Worm (Caenorhabditis elegans) whole organism, L4 larva: Measurements from ENCODE around the gene M142.8.

ENCODE experiments used
- F44E2.7 ChIP-seq: fragments of 200-800 bp; sonication (Bioruptor generic); IDR thresholded peaks from 2 replicates; pipeline ENCODE4 v2.1.2; 2022; ENCODE audit warnings: missing genetic modification characterization, missing compliant biosample characterization
- R02D3.7 ChIP-seq: fragments of 150-350 bp; sonication (generic microtip); optimal IDR thresholded peaks from 3 replicates; lab custom pipeline; 2014; ENCODE audit warnings: missing biosample characterization, missing genetic modification characterization
- T26A8.4 ChIP-seq: fragments of 200-800 bp; sonication (Bioruptor generic); IDR thresholded peaks from 2 replicates; pipeline ENCODE4 v1.3.6; 2022; ENCODE audit warnings: missing genetic modification characterization, missing compliant biosample characterization
- Y105C5A.15 ChIP-seq: fragments of 200-800 bp; sonication (Bioruptor generic); IDR thresholded peaks from 2 replicates; pipeline ENCODE4 v1.3.6; 2022; ENCODE audit warnings: missing genetic modification characterization, missing compliant biosample characterization
- Y75B8A.6 ChIP-seq: fragments of 200-800 bp; sonication (Bioruptor generic); IDR thresholded peaks from 2 replicates; pipeline ENCODE4 v1.3.6; 2022; ENCODE audit warnings: missing genetic modification reagents, missing genetic modification characterization, missing compliant biosample characterization
- ZK337.2 ChIP-seq: fragments of 200-800 bp; sonication (Bioruptor generic); IDR thresholded peaks from 2 replicates; pipeline ENCODE4 v1.3.6; 2022; ENCODE audit warnings: missing genetic modification reagents, missing genetic modification characterization, missing compliant biosample characterization
- aly-2 ChIP-seq: sonication (generic microtip); optimal IDR thresholded peaks from 2 replicates; lab custom pipeline; 2018; ENCODE audit warnings: missing biosample characterization, missing genetic modification characterization
- ama-1 ChIP-seq: fragments of 150-350 bp; optimal IDR thresholded peaks from 2 replicates; lab custom pipeline; 2014; ENCODE audit warnings: inconsistent platforms, mixed read lengths
- attf-4 ChIP-seq: sonication (generic microtip); optimal IDR thresholded peaks from 3 replicates; lab custom pipeline; 2017; ENCODE audit warnings: missing biosample characterization, missing genetic modification characterization
- ceh-20 ChIP-seq: fragments of 200-800 bp; sonication (Bioruptor generic); IDR thresholded peaks from 2 replicates; pipeline ENCODE4 v1.3.6; 2022; ENCODE audit warnings: missing genetic modification reagents, missing genetic modification characterization, missing compliant biosample characterization
- ceh-32 ChIP-seq: sonication (generic microtip); optimal IDR thresholded peaks from 2 replicates; lab custom pipeline; 2016; ENCODE audit warnings: mild to moderate bottlenecking, missing genetic modification characterization, missing compliant biosample characterization; ENCODE audit not compliant: poor library complexity
- ceh-82 ChIP-seq: sonication (generic microtip); optimal IDR thresholded peaks from 2 replicates; lab custom pipeline; 2017; ENCODE audit warnings: missing biosample characterization, missing genetic modification characterization
- cey-2 ChIP-seq: sonication (generic microtip); optimal IDR thresholded peaks from 3 replicates; lab custom pipeline; 2017; ENCODE audit warnings: missing genetic modification characterization, mild to moderate bottlenecking, missing compliant biosample characterization, antibody characterized with exemption, borderline replicate concordance; ENCODE audit not compliant: insufficient read depth
- dmd-8 ChIP-seq: fragments of 200-800 bp; sonication (Bioruptor generic); IDR thresholded peaks from 2 replicates; pipeline ENCODE4 v1.3.6; 2022; ENCODE audit warnings: missing genetic modification characterization, missing compliant biosample characterization
- duxl-1 ChIP-seq: sonication (generic microtip); optimal IDR thresholded peaks from 2 replicates; lab custom pipeline; 2016; ENCODE audit warnings: mild to moderate bottlenecking, missing genetic modification characterization, moderate library complexity, missing compliant biosample characterization; ENCODE audit not compliant: poor library complexity
- hlh-11 ChIP-seq: fragments of 200-800 bp; sonication (Bioruptor generic); optimal IDR thresholded peaks from 2 replicates; lab custom pipeline; 2018; ENCODE audit warnings: mild to moderate bottlenecking, missing genetic modification characterization, missing compliant biosample characterization
- hmg-1.1 ChIP-seq: fragments of 200-800 bp; sonication (Bioruptor generic); IDR thresholded peaks from 2 replicates; pipeline ENCODE4 v1.3.6; 2022; ENCODE audit warnings: missing genetic modification reagents, missing genetic modification characterization, missing compliant biosample characterization
- lim-7 ChIP-seq: fragments of 200-800 bp; sonication (Bioruptor generic); IDR thresholded peaks from 2 replicates; pipeline ENCODE4 v1.3.6; 2022; ENCODE audit warnings: missing genetic modification characterization, missing compliant biosample characterization
- lin-1 ChIP-seq: fragments of 200-800 bp; sonication (Bioruptor generic); IDR thresholded peaks from 2 replicates; pipeline ENCODE4 v1.3.6; 2022; ENCODE audit warnings: missing genetic modification reagents, missing genetic modification characterization, missing compliant biosample characterization
- lin-38 ChIP-seq: fragments of 200-800 bp; sonication (Bioruptor generic); IDR thresholded peaks from 2 replicates; pipeline ENCODE4 v1.3.6; 2022; ENCODE audit warnings: missing genetic modification reagents, missing genetic modification characterization, missing compliant biosample characterization
- lin-39 ChIP-seq: fragments of 150-350 bp; optimal IDR thresholded peaks from 2 replicates; lab custom pipeline; 2014; ENCODE audit warnings: missing biosample characterization, missing genetic modification reagents, missing genetic modification characterization
- lir-3 ChIP-seq: sonication (generic microtip); optimal IDR thresholded peaks from 2 replicates; lab custom pipeline; 2016; ENCODE audit warnings: mild to moderate bottlenecking, missing genetic modification characterization, missing compliant biosample characterization
- madf-5 ChIP-seq, 2 experiments: fragments of 200-800 bp; sonication (Bioruptor generic); IDR thresholded peaks; 2 replicates each; pipeline ENCODE4 v1.3.6; 2022; ENCODE audit warnings: missing compliant biosample characterization in 2 of 2, missing genetic modification characterization in 2 of 2
- mes-2 ChIP-seq: sonication (generic microtip); optimal IDR thresholded peaks from 2 replicates; lab custom pipeline; 2016; ENCODE audit warnings: missing genotype, mild to moderate bottlenecking, missing genetic modification characterization, missing compliant biosample characterization; ENCODE audit not compliant: poor library complexity, severe bottlenecking
- mxl-2 ChIP-seq: fragments of 200-800 bp; sonication (Bioruptor generic); conservative IDR thresholded peaks from 2 replicates; pipeline ENCODE4 v1.3.6; 2022; ENCODE audit warnings: missing genetic modification reagents, missing genetic modification characterization, missing compliant biosample characterization
- nhr-102 ChIP-seq: sonication (generic microtip); optimal IDR thresholded peaks from 2 replicates; lab custom pipeline; 2016; ENCODE audit warnings: mild to moderate bottlenecking, missing genetic modification characterization, moderate library complexity, missing compliant biosample characterization
- nhr-237 ChIP-seq: sonication (generic microtip); optimal IDR thresholded peaks from 2 replicates; lab custom pipeline; 2017; ENCODE audit warnings: missing biosample characterization, missing genetic modification characterization
- nhr-42 ChIP-seq: fragments of 200-800 bp; sonication (Bioruptor generic); IDR thresholded peaks from 2 replicates; pipeline ENCODE4 v1.3.6; 2022; ENCODE audit warnings: missing genetic modification characterization, missing compliant biosample characterization
- php-3 ChIP-seq: fragments of 200-800 bp; sonication (Bioruptor generic); IDR thresholded peaks from 2 replicates; pipeline ENCODE4 v1.3.6; 2022; ENCODE audit warnings: missing genetic modification reagents, missing genetic modification characterization, missing compliant biosample characterization
- pqm-1 ChIP-seq: sonication (generic microtip); optimal IDR thresholded peaks from 2 replicates; lab custom pipeline; 2017; ENCODE audit warnings: missing biosample characterization, missing genetic modification characterization
- rbr-2 ChIP-seq: sonication (generic microtip); optimal IDR thresholded peaks from 2 replicates; lab custom pipeline; 2016; ENCODE audit warnings: missing genotype, missing genetic modification characterization, missing compliant biosample characterization
- saeg-2 ChIP-seq: fragments of 200-800 bp; sonication (Bioruptor generic); IDR thresholded peaks from 2 replicates; pipeline ENCODE4 v1.3.6; 2022; ENCODE audit warnings: missing genetic modification reagents, missing genetic modification characterization, missing compliant biosample characterization
- set-16 ChIP-seq: fragments of 200-800 bp; sonication (Bioruptor generic); IDR thresholded peaks from 2 replicates; pipeline ENCODE4 v1.3.6; 2022; ENCODE audit warnings: missing genetic modification reagents, missing genetic modification characterization, missing compliant biosample characterization
- spr-1 ChIP-seq: sonication (generic microtip); optimal IDR thresholded peaks from 2 replicates; lab custom pipeline; 2016; ENCODE audit warnings: mild to moderate bottlenecking, missing genetic modification characterization, missing compliant biosample characterization
- unc-39 ChIP-seq: sonication (generic microtip); optimal IDR thresholded peaks from 2 replicates; lab custom pipeline; 2017; ENCODE audit warnings: missing biosample characterization, missing genetic modification characterization
- vab-7 ChIP-seq: fragments of 200-800 bp; sonication (Bioruptor generic); IDR thresholded peaks from 2 replicates; pipeline ENCODE4 v1.3.6; 2022; ENCODE audit warnings: missing genetic modification reagents, missing genetic modification characterization, missing compliant biosample characterization
- zfp-3 ChIP-seq: fragments of 200-800 bp; sonication (Bioruptor generic); conservative IDR thresholded peaks from 2 replicates; pipeline ENCODE4 v1.3.6; 2022; ENCODE audit warnings: missing genetic modification reagents, missing genetic modification characterization, missing compliant biosample characterization
- ztf-11 ChIP-seq: fragments of 150-350 bp; optimal IDR thresholded peaks from 2 replicates; lab custom pipeline; 2014; ENCODE audit warnings: missing biosample characterization, missing genetic modification characterization
- ztf-7 ChIP-seq: fragments of 150-350 bp; optimal IDR thresholded peaks from 2 replicates; lab custom pipeline; 2014; ENCODE audit warnings: missing biosample characterization, missing genetic modification characterization

M142.8 gene

DNA sequence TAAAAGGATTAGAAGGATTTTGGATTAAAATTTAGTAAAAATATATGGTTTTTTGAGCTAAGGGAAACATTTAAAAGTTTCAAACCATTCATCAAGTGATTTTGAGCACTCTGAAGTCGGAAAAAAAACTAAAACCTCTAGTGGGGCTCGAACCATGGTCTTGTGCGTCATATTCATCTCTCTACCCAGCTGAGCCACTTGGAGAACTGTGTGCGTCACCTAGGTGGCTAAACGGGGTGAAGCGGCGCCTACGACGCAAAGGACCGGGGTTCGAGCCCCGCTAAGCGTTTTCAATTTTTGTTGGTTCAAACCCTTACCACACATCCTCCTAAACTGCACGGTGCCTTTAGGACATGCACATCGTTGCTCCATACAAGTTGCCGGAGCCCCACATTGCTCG is 27.0 kb downstream of the M142.8 start:
- TF ChIP-seq dmd-8 = no peak
- no peak for TF ChIP-seq ceh-20 (GFP tag; lab: Robert Waterston, UW)
- no peak for TF ChIP-seq Y75B8A.6
- TF ChIP-seq nhr-42 (GFP tag; lab: Robert Waterston, UW) = no peak
- no peak for TF ChIP-seq lir-3
- TF ChIP-seq pqm-1 (tag; lab: Kevin White, UChicago) = no peak
- TF ChIP-seq lin-38 (GFP tag; lab: Robert Waterston, UW) = no peak

DNA sequence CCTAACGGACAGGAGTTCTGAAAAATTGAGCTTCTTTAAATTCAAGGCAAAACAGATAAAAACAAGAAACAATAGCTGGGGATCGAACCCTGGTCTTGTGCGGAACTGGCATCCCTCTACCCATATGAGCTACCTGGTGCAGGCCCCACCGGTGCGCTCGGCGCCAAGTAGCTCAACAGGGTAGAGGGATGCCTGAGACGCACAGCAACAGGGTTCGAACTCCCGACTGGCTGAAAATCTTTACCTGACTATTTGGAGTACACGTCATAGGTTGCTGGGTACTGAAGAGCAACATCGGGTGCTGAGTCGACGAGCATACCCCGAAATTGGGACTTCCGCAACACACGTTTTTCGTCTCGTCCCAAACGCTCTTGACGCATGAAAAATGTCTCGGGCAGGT is 29.5 kb downstream of the M142.8 start:
- TF ChIP-seq set-16 (GFP tag; lab: Robert Waterston, UW) (peak; percentile 40; the same call in 1 of the 2 replicates), T26A8.4 (GFP tag; lab: Robert Waterston, UW) (no peak), ZK337.2 (no peak), ama-1 (no peak), F44E2.7 (GFP tag; lab: Robert Waterston, UW) (no peak), spr-1 (tag; lab: Kevin White, UChicago) (no peak), pqm-1 (tag; lab: Kevin White, UChicago) (no peak), ztf-7 (no peak), lin-38 (GFP tag; lab: Robert Waterston, UW) (no peak), saeg-2 (GFP tag; lab: Robert Waterston, UW) (0 out of 2 replicates have a peak, but pooled peaks have one; percentile 44), vab-7 (GFP tag; lab: Robert Waterston, UW) (no peak), unc-39 (tag; lab: Kevin White, UChicago) (no peak)

DNA sequence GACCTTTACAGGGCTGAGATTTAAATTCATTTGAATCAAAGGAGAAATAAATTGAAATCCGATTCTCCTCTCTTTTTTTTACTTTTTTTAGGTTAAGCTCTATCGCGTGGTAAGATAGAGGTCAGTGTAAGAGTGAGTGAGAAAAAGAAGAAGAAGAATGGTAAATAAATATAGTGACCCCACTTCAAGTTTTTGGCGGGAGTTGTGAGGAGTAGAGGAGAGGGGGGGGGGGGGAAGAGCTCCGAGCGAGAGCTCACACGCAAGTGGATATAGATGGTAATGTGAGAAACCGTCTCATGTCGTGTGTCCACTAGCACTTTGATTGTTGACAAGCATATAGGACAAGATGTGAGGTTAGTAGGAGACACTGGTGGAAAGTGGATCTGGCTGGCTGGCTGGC is 33.6 kb downstream of the M142.8 start, which contains the start of gene W05B2.2:
Gene W05B2.2 (minus strand): TSS at position 101 of the 400 bp plus-strand sequence.
- TF ChIP-seq lin-1 (GFP tag; lab: Robert Waterston, UW) = no peak
- no peak for TF ChIP-seq lin-39 (tag; lab: Kevin White, UChicago)
- no peak for TF ChIP-seq mes-2 (tag; lab: Kevin White, UChicago)
- no peak for TF ChIP-seq hlh-11
- TF ChIP-seq zfp-3 (GFP tag; lab: Robert Waterston, UW) = no peak
- no peak for TF ChIP-seq ceh-32 (tag; lab: Kevin White, UChicago)
- TF ChIP-seq Y105C5A.15 (GFP tag; lab: Robert Waterston, UW) = no peak
- no peak for TF ChIP-seq ztf-11 (tag; lab: Kevin White, UChicago)
- no peak for TF ChIP-seq aly-2 (tag; lab: Kevin White, UChicago)

DNA sequence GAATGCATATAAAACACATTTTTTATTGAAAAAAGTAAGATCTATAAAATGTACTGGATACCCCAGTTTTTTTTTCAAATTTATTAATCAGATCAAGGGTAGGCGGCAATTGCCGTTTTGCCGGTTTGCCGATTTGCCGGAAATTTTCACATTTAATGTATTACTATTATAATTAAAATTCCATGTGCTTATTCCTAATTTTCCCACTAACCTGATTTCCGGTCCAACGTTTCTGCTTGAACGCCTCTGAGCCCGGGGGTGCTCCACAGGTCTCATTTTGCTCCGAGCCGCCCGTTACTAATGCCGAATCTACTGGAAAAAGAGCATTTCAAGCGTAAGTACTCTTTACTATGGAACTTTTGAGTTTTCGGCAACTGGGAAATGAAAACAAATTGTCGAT is 36.2 kb downstream of the M142.8 start, which contains the start of gene dhc-4:
Gene dhc-4 (plus strand): TSS at position 301 of the 400 bp plus-strand sequence.
- TF ChIP-seq nhr-237 (tag; lab: Kevin White, UChicago) (no peak), nhr-102 (tag; lab: Kevin White, UChicago) (no peak), hmg-1.1 (no peak), attf-4 (tag; lab: Kevin White, UChicago) (no peak), php-3 (GFP tag; lab: Robert Waterston, UW) (no peak), lim-7 (GFP tag; lab: Robert Waterston, UW) (no peak), zfp-3 (GFP tag; lab: Robert Waterston, UW) (no peak), mes-2 (tag; lab: Kevin White, UChicago) (no peak), vab-7 (GFP tag; lab: Robert Waterston, UW) (no peak), madf-5 (GFP tag; IDR thresholded peaks at IDR 0.05; lab: Robert Waterston, UW) (no peak), cey-2 (tag; lab: Kevin White, UChicago) (no peak), lin-1 (GFP tag; lab: Robert Waterston, UW) (no peak), duxl-1 (tag; lab: Kevin White, UChicago) (no peak), saeg-2 (GFP tag; lab: Robert Waterston, UW) (no peak), rbr-2 (no peak), ceh-82 (tag; lab: Kevin White, UChicago) (no peak), R02D3.7 (tag; lab: Kevin White, UChicago) (no peak), lin-39 (tag; lab: Kevin White, UChicago) (no peak), mxl-2 (GFP tag; lab: Robert Waterston, UW) (no peak)
